Fruit fly (Drosophila melanogaster) whole organism: ENCODE measurements around the gene CG32544.

Source experiments
- CG8478 ChIP-seq: fragments of >200 bp; optimal IDR thresholded peaks from 2 replicates; lab custom pipeline; 2018; ENCODE audit warnings: inconsistent platforms
- Dll ChIP-seq: fragments of >200 bp; optimal IDR thresholded peaks from 2 replicates; lab custom pipeline; 2017
- EcR ChIP-seq, 2 experiments: fragments of >200 bp; optimal IDR thresholded peaks; 2 replicates each; lab custom pipeline; 2017; ENCODE audit warnings: missing biosample characterization in 2 of 2, missing genetic modification characterization in 2 of 2, missing genetic modification reagents in 2 of 2
- pan ChIP-seq: fragments of >200 bp; optimal IDR thresholded peaks from 2 replicates; lab custom pipeline; 2017
- psq ChIP-seq: fragments of >200 bp; optimal IDR thresholded peaks from 2 replicates; lab custom pipeline; 2017
- usp ChIP-seq: fragments of >200 bp; optimal IDR thresholded peaks from 2 replicates; lab custom pipeline; 2017; ENCODE audit warnings: missing biosample characterization, missing genetic modification characterization, mixed read lengths

The CG32544 gene

DNA sequence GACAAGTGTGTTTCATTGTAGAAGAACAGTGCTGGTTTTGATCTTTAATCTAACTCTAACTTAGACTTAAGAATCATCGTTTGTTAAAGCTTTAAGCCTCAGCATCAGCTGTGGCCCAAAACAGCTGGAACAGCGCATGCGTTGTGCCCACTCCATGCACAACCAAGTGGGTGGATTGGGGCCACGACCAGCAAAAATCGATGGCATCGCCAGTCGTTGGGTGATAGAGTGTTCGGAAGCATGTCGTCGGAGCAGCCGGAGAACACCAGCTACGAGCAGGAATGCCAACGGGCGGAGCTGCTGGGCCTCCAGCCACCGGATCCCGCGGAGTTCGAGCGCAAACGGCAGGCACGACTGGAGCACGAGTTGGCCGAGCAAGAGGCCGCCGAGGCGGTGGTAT lies at the start of gene CG32544:
CG32544 (plus strand) TSS at position 211 of the 400 bp plus-strand sequence.
- TF ChIP-seq usp (GFP tag; lab: Kevin White, UChicago) (no peak), CG8478 (lab: Kevin White, UChicago) (no peak), Dll (no peak), pan (lab: Kevin White, UChicago) (no peak), psq (lab: Kevin White, UChicago) (no peak), EcR (GFP tag; optimal IDR thresholded peaks at IDR 0.05; lab: Kevin White, UChicago) (no peak)

DNA sequence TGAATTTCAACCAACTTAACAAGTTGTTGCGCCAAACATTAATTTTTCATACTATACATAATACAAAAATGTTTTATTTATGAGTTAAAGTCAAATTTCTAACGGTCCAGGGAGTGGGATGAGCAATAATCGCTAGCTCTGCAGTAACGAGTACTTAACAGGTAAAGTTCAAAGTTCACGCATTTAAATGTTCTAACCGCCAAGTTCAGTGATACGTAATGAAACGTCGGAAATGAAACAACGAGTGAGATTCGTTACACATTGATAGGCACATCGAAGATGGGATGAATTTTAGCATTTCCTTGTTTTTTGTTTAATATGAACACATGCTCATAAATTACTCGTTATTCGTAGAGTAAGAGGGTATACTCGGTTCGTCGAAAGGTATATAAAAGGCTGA lies 48.0 kb upstream of the CG32544 start:
- TF ChIP-seq pan (lab: Kevin White, UChicago) = no peak
- no peak for TF ChIP-seq usp (GFP tag; lab: Kevin White, UChicago)
- no peak for TF ChIP-seq psq (lab: Kevin White, UChicago)
- no peak for TF ChIP-seq CG8478 (lab: Kevin White, UChicago)
- no peak for TF ChIP-seq Dll
- no peak for TF ChIP-seq EcR (GFP tag; optimal IDR thresholded peaks at IDR 0.05; lab: Kevin White, UChicago)

DNA sequence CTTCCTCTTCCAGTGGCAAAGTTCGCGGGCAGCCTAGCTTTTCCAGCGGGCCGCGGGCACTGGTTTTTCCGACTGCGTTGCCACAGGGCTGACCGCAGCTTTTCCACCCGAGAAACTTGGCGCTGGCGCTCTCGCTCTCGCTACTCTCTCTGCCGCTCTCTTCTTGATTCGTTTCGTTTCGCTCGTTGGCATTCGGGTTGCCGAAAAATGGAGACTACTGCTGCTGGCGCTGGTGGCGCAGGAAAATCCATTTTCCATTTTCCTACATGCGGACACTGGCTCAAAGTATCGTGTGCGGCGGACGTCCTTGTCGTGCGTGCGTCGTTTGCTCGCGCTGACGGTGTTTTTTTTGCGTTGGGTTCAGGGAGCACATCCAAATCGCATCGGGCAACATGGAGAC lies 47.0 kb upstream of the CG32544 start, which contains the start of gene CG42450:
CG42450 (plus strand) TSS at position 249 of the 400 bp plus-strand sequence.
- TF ChIP-seq psq (lab: Kevin White, UChicago) (no peak), pan (lab: Kevin White, UChicago) (no peak), Dll (no peak), usp (GFP tag; lab: Kevin White, UChicago) (no peak), CG8478 (lab: Kevin White, UChicago) (no peak), EcR (GFP tag; optimal IDR thresholded peaks at IDR 0.05; lab: Kevin White, UChicago) (no peak)

DNA sequence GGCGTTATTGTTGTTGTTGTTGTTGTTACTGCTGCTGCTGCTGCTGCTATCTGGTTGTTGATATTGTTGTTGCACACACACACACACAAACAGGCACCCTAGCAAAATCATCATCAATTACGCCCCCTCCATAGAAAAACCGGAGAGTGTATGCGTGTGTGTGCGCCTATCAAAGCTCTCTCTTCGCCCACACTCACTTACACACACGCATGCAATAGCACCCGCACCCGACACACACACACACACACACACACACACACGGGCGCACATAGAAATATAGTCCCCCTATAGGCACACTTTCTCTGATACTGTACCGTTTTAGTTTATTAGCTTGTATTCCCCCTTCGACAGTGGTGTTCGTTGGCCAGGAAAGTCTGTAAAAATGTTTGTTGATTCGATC lies 45.7 kb upstream of the CG32544 start:
- TF ChIP-seq CG8478 (lab: Kevin White, UChicago) (no peak), pan (lab: Kevin White, UChicago) (no peak), EcR (GFP tag; optimal IDR thresholded peaks at IDR 0.05; lab: Kevin White, UChicago) (no peak), Dll (no peak), psq (lab: Kevin White, UChicago) (no peak), usp (GFP tag; lab: Kevin White, UChicago) (no peak)

DNA sequence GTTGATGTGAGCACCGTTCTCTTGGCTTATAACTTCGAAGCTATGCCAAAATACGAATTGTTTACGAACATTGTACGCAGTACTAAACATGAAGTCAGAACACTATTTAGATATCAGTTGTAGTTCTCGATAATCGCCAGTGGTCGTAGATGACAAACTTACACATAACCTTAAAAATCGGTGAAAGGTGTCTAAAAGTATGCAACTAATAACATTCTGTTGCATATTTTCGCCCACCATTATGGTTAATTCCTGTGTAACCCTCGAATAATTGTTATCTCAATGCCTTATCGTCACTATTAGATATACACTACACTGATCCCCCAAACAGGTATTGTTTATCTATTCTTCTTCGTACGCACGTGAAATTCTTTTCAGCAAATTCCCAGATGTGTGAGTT lies 45.1 kb upstream of the CG32544 start:
- TF ChIP-seq EcR (GFP tag; optimal IDR thresholded peaks at IDR 0.05; lab: Kevin White, UChicago) = no peak
- no peak for TF ChIP-seq psq (lab: Kevin White, UChicago)
- no peak for TF ChIP-seq Dll
- TF ChIP-seq usp (GFP tag; lab: Kevin White, UChicago) = no peak
- no peak for TF ChIP-seq CG8478 (lab: Kevin White, UChicago)
- no peak for TF ChIP-seq pan (lab: Kevin White, UChicago)

DNA sequence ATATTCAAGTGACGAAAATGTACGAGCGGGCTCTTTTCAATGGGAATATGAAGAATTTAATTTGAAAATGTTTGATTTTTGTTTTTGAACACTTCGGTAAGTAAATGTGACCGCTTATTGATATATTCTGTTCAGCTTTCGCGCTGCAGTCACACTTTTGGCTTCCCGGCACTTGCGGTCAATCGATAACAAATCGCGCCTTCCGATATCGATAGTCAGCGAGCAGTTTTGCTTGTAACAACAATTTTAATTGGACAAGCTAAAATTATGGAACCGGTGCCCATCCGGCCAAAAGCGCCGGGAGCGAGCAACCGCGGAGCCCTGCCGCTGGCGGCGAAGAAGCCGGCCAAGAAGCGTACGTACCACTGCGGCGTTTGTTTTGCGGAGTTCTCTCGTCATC lies 29.7 kb upstream of the CG32544 start, which contains the start of gene CG7101:
CG7101 (plus strand) TSS at position 196 of the 400 bp plus-strand sequence.
- no peak for TF ChIP-seq psq (lab: Kevin White, UChicago)
- TF ChIP-seq pan (lab: Kevin White, UChicago) = no peak
- no peak for TF ChIP-seq CG8478 (lab: Kevin White, UChicago)
- TF ChIP-seq usp (GFP tag; lab: Kevin White, UChicago) = no peak
- no peak for TF ChIP-seq EcR (GFP tag; optimal IDR thresholded peaks at IDR 0.05; lab: Kevin White, UChicago)
- TF ChIP-seq Dll = no peak

DNA sequence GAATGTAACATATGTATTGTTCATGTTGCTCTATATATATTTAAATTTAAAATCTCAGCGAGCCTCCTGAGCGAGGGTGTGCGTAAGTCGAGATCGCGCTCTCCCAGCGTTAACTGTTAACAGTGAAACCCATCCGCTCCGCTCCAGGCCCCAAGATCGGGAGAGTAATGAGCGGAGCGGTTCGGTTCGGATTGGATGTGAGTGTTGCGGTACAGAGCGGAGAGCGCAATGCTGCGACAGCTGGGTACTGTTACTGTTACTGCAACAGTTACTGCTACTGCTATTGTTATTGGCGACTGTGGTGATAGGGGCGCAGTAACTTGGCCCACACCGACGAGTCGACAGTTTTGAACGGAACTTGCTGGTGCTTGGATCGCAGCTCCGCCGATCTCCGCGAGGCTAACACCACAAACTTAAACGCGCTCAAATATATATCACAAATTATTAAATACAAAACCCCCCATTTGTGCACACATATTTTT lies 27.7 kb upstream of the CG32544 start, which contains the start of gene Pvf1:
Pvf1 (plus strand) TSS at position 312 of the 482 bp plus-strand sequence.
- TF ChIP-seq usp (GFP tag; lab: Kevin White, UChicago) (no peak), EcR (GFP tag; optimal IDR thresholded peaks at IDR 0.05; lab: Kevin White, UChicago) (no peak), Dll (peak; percentile 93), pan (lab: Kevin White, UChicago) (peak; percentile 52), CG8478 (lab: Kevin White, UChicago) (no peak), psq (lab: Kevin White, UChicago) (no peak)

DNA sequence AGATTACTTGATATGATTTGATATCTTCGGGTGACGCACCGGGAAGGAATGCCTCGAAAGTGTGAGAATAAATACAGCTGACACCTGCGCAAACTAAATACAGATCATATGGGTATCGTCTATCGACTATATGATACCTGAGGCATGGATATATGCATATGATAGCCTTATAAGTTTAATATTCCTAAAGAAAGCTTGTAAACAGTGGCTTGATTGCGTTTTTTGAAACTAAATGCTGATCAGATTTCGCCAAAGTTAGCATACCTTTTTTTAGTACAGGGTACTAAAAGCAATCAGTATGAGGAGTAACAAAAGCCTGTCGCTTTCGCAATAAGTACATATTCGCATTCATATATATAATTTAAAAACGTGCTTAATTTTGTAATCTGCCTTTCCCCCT lies 25.7 kb upstream of the CG32544 start:
- TF ChIP-seq pan (lab: Kevin White, UChicago) (peak; percentile 83), Dll (no peak)

DNA sequence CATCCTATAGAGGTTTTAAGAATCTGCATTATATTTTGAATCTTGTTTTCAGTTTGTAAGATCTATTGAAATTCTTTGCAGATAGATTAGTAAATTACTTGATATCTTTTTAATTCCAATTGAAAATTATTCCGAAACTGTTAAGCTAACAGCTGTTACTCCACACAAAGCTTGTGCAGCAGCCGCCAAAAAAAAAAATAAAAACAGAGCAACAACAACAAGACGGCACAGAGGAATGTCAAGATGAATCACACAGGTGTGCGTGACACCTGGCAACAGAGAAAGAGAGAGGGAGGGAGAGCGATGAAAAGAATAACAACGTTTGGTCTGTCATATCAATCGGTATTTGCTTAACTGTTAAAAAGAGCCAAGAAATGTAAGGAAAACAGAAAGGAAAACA lies 25.1 kb upstream of the CG32544 start:
- TF ChIP-seq Dll (no peak), pan (lab: Kevin White, UChicago) (no peak), CG8478 (lab: Kevin White, UChicago) (no peak), EcR (GFP tag; optimal IDR thresholded peaks at IDR 0.05; lab: Kevin White, UChicago) (no peak), usp (GFP tag; lab: Kevin White, UChicago) (no peak), psq (lab: Kevin White, UChicago) (no peak)

DNA sequence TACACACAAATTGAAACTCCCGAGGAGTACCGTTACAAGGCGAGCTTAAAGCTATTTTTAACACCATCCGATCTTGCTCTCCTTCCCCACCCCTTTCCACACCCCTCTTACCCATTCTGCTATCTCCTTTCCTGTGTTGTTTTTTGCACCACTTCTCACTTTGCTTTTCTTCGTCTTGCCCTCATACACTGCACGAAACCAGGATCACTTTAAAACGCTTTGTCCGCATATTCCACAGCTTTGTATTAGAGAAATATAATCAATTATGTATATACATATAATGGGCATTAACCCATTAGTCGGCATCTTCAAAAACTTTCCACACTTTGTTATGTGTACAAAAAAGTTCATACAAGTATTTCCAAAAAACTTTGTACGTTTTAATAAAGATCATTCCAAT lies 24.6 kb upstream of the CG32544 start:
- TF ChIP-seq Dll (no peak), psq (lab: Kevin White, UChicago) (no peak), CG8478 (lab: Kevin White, UChicago) (no peak), pan (lab: Kevin White, UChicago) (no peak), usp (GFP tag; lab: Kevin White, UChicago) (no peak), EcR (GFP tag; optimal IDR thresholded peaks at IDR 0.05; lab: Kevin White, UChicago) (no peak)

DNA sequence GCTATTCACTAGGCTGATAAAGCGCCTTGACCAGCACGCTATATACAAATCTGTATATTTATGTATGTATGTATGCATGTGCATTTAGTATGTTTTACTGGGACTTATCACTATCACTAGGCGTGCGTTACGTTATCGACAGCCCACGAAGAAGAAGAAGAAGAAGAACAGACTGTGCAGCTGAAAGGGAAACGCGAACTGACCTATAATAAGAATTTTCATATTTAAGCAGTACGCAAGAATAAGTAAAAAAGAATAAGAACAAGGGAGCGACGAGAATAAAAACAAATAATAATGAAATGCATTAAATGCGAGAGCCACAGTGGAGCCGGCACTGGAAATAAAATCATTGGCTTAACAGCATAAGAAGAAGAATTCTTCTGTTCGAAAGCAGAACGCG lies 23.8 kb upstream of the CG32544 start:
- TF ChIP-seq usp (GFP tag; lab: Kevin White, UChicago) (no peak), psq (lab: Kevin White, UChicago) (no peak), pan (lab: Kevin White, UChicago) (no peak), Dll (no peak), CG8478 (lab: Kevin White, UChicago) (no peak), EcR (GFP tag; optimal IDR thresholded peaks at IDR 0.05; lab: Kevin White, UChicago) (no peak)

DNA sequence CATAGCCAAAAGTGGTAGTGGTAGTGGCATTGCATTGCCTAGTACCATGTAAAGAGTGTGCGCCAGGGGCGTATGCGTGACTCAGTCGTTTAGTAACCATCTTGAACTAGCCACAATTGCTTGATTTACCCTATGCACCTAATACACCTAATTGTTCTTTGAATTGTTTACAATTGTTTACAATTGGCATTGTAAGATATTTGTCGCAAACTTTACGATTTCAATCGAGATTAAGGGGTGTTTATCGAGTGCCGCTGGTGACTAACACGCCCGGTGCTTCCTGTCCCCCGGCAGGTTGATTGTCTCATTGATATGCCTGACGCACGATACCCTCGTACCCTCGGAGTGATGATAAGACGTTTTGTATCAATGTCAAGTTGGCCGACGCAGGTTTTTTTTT lies 23.0 kb upstream of the CG32544 start:
- TF ChIP-seq Dll (no peak), pan (lab: Kevin White, UChicago) (no peak), psq (lab: Kevin White, UChicago) (no peak), EcR (GFP tag; optimal IDR thresholded peaks at IDR 0.05; lab: Kevin White, UChicago) (no peak), usp (GFP tag; lab: Kevin White, UChicago) (no peak), CG8478 (lab: Kevin White, UChicago) (no peak)
